Worm (Caenorhabditis elegans): ENCODE data around the gene R155.3.

R155.3 gene

DNA sequence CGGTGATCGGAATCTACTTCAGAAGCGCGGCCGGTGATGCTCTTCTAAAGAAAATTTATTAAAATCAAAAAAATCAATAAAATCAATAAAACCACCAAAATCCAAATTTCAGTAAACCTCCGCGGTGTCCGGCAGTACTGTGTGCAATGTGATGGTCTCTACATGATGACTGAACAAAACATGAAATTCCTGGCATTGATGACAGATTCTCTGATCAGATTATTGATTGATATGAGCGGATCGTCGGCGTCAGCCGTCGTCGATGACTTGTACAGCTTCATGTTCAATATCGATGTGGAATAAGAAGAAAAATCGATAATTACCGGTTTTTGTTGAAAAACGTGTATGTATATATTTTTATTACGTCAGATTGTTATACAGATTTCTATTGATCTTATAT is 32.4 kb upstream of the R155.3 start:
- no peak for TF ChIP-seq ceh-58 (GFP tag; IDR thresholded peaks at IDR 0.05)
- no peak for TF ChIP-seq ceh-79 (tag; optimal IDR thresholded peaks at IDR 0.05)
- TF ChIP-seq cebp-1 (GFP tag; IDR thresholded peaks at IDR 0.05): no peak
- TF ChIP-seq cebp-1 (tag; optimal IDR thresholded peaks at IDR 0.05): no peak
- TF ChIP-seq die-1 (tag; optimal IDR thresholded peaks at IDR 0.05): no peak
- TF ChIP-seq egl-44 (GFP tag; IDR thresholded peaks at IDR 0.05): no peak
- no peak for TF ChIP-seq dox-1 (GFP tag; IDR thresholded peaks at IDR 0.05)
- no peak for TF ChIP-seq bed-1 (GFP tag; IDR thresholded peaks at IDR 0.05)
- no peak for TF ChIP-seq aptf-3 (GFP tag; IDR thresholded peaks at IDR 0.05)
- TF ChIP-seq F33H1.4 (GFP tag; IDR thresholded peaks at IDR 0.05): no peak
- TF ChIP-seq snpc-1.1 (tag; optimal IDR thresholded peaks at IDR 0.05; ENCODE audit: insufficient read depth): no peak
- TF ChIP-seq F37B4.10 (GFP tag; IDR thresholded peaks at IDR 0.05): no peak
- TF ChIP-seq T07F8.4 (tag; optimal IDR thresholded peaks at IDR 0.05): no peak
- TF ChIP-seq sptf-2 (GFP tag; optimal IDR thresholded peaks at IDR 0.05): no peak
- no peak for TF ChIP-seq ztf-3 (GFP tag; optimal IDR thresholded peaks at IDR 0.05)
- no peak for TF ChIP-seq cebp-2 (GFP tag; IDR thresholded peaks at IDR 0.05)
- TF ChIP-seq egl-18 (GFP tag; IDR thresholded peaks at IDR 0.05): no peak
- TF ChIP-seq C17E4.6 (GFP tag; IDR thresholded peaks at IDR 0.05): no peak
- no peak for TF ChIP-seq pbrm-1 (GFP tag; IDR thresholded peaks at IDR 0.05)
- TF ChIP-seq nhr-120 (GFP tag; IDR thresholded peaks at IDR 0.05): no peak

- TF ChIP-seq ceh-58 (GFP tag; IDR thresholded peaks at IDR 0.05) (no peak), zfh-2 (GFP tag; conservative IDR thresholded peaks at IDR 0.05) (peak; percentile 67)
Observed at ce11 chrIII:2008334-2008733, 31.8 kb upstream of the R155.3 start.

ce11 chrIII:2006937-2007336 is 30.4 kb upstream of the R155.3 start:
- no peak for TF ChIP-seq ceh-100 (GFP tag; IDR thresholded peaks at IDR 0.05)
- no peak for TF ChIP-seq egl-18 (GFP tag; IDR thresholded peaks at IDR 0.05)
- TF ChIP-seq madf-8 (GFP tag; conservative IDR thresholded peaks at IDR 0.05): no peak
- no peak for TF ChIP-seq hmg-20 (GFP tag; IDR thresholded peaks at IDR 0.05)

ce11 chrIII:2005729-2006128 is 29.2 kb upstream of the R155.3 start, which contains the start of gene Y39A3B.1:
TSS of gene Y39A3B.1 (plus strand) at chrIII:2006029.
- TF ChIP-seq nfya-1 (tag; optimal IDR thresholded peaks at IDR 0.05; ENCODE audit: borderline replicate concordance, insufficient read depth) (no peak), ceh-91 (GFP tag; IDR thresholded peaks at IDR 0.05) (0 out of 2 replicates have a peak, but pooled peaks have one; percentile 15)

- no peak for TF ChIP-seq ceh-79 (tag; optimal IDR thresholded peaks at IDR 0.05)
- TF ChIP-seq dpff-1 (tag; optimal IDR thresholded peaks at IDR 0.05): no peak
- TF ChIP-seq ztf-26 (tag; optimal IDR thresholded peaks at IDR 0.05): no peak
- no peak for TF ChIP-seq ztf-18 (tag; optimal IDR thresholded peaks at IDR 0.05)
Observed at ce11 chrIII:2001210-2001609, 24.7 kb upstream of the R155.3 start.

ce11 chrIII:1997569-1997968 is 21.0 kb upstream of the R155.3 start, which contains the start of gene lgc-42:
TSS of gene lgc-42 (plus strand) at chrIII:1997869.
- TF ChIP-seq ccch-3 (GFP tag; optimal IDR thresholded peaks at IDR 0.05) (no peak), Y53G8AR.9 (GFP tag; conservative IDR thresholded peaks at IDR 0.05) (no peak), C06A6.2 (GFP tag; conservative IDR thresholded peaks at IDR 0.05) (no peak), ztf-25 (GFP tag; IDR thresholded peaks at IDR 0.05) (no peak), fkh-3 (tag; optimal IDR thresholded peaks at IDR 0.05) (no peak), F39B2.1 (GFP tag; IDR thresholded peaks at IDR 0.05) (no peak), nfyb-1 (GFP tag; IDR thresholded peaks at IDR 0.05) (no peak), Y56A3A.18 (GFP tag; IDR thresholded peaks at IDR 0.05) (no peak), ceh-58 (GFP tag; IDR thresholded peaks at IDR 0.05) (no peak), dpl-1 (GFP tag; optimal IDR thresholded peaks at IDR 0.05) (no peak)

Measured in whole organism, young adult.